Worm (Caenorhabditis elegans) whole organism, young adult: Measurements from ENCODE around the gene str-7.

ENCODE experiments used
- B0019.2 ChIP-seq: fragments of 200-800 bp; sonication (Bioruptor generic); conservative IDR thresholded peaks from 2 replicates; pipeline ENCODE4 v1.3.6; 2022; ENCODE audit warnings: missing genetic modification reagents, missing genetic modification characterization, missing compliant biosample characterization
- F33H1.4 ChIP-seq: fragments of 200-800 bp; sonication (Bioruptor generic); IDR thresholded peaks from 2 replicates; pipeline ENCODE4 v1.3.6; 2022; ENCODE audit warnings: missing genetic modification reagents, missing genetic modification characterization, missing compliant biosample characterization
- F55B11.4 ChIP-seq: sonication (generic microtip); optimal IDR thresholded peaks from 2 replicates; lab custom pipeline; 2016; ENCODE audit warnings: missing compliant biosample characterization, missing genetic modification characterization, borderline replicate concordance; ENCODE audit not compliant: insufficient read depth
- K12H6.12 ChIP-seq: fragments of 200-800 bp; sonication (Bioruptor generic); optimal IDR thresholded peaks from 2 replicates; lab custom pipeline; 2018; ENCODE audit warnings: mild to moderate bottlenecking, missing genetic modification characterization, missing compliant biosample characterization
- T26A5.8 ChIP-seq: sonication (generic microtip); optimal IDR thresholded peaks from 2 replicates; lab custom pipeline; 2016; ENCODE audit warnings: missing genetic modification characterization, missing compliant biosample characterization
- Y67H2A.10 ChIP-seq: fragments of 200-800 bp; sonication (Bioruptor generic); conservative IDR thresholded peaks from 2 replicates; pipeline ENCODE4 v1.3.6; 2022; ENCODE audit warnings: missing genetic modification reagents, missing genetic modification characterization, missing compliant biosample characterization
- Y79H2A.3 ChIP-seq: fragments of 200-800 bp; sonication (Bioruptor generic); conservative IDR thresholded peaks from 2 replicates; pipeline ENCODE4 v1.3.6; 2022; ENCODE audit warnings: missing genetic modification reagents, missing genetic modification characterization, missing compliant biosample characterization
- Y95B8A.8 ChIP-seq: fragments of 200-800 bp; sonication (Bioruptor generic); IDR thresholded peaks from 2 replicates; pipeline ENCODE4 v1.3.6; 2022; ENCODE audit warnings: missing genetic modification reagents, missing genetic modification characterization, missing compliant biosample characterization
- akir-1 ChIP-seq: fragments of 200-800 bp; sonication (Bioruptor generic); optimal IDR thresholded peaks from 2 replicates; lab custom pipeline; 2018; ENCODE audit warnings: mild to moderate bottlenecking, missing genetic modification characterization, moderate library complexity, missing compliant biosample characterization
- attf-5 ChIP-seq: fragments of 200-800 bp; sonication (Bioruptor generic); optimal IDR thresholded peaks from 2 replicates; lab custom pipeline; 2018; ENCODE audit warnings: mild to moderate bottlenecking, missing genetic modification characterization, missing compliant biosample characterization
- cebp-2 ChIP-seq: fragments of 200-800 bp; sonication (Bioruptor generic); IDR thresholded peaks from 2 replicates; pipeline ENCODE4 v1.3.6; 2022; ENCODE audit warnings: missing genetic modification characterization, missing compliant biosample characterization
- ceh-100 ChIP-seq: fragments of 200-800 bp; sonication (Bioruptor generic); IDR thresholded peaks from 2 replicates; pipeline ENCODE4 v1.3.6; 2022; ENCODE audit warnings: missing genetic modification reagents, missing genetic modification characterization, missing compliant biosample characterization
- ceh-27 ChIP-seq: fragments of 200-800 bp; sonication (Bioruptor generic); optimal IDR thresholded peaks from 2 replicates; lab custom pipeline; 2018; ENCODE audit warnings: mild to moderate bottlenecking, missing genetic modification characterization, moderate library complexity, missing compliant biosample characterization
- ceh-91 ChIP-seq: fragments of 200-800 bp; sonication (Bioruptor generic); IDR thresholded peaks from 2 replicates; pipeline ENCODE4 v1.3.6; 2022; ENCODE audit warnings: missing genetic modification reagents, missing genetic modification characterization, missing compliant biosample characterization
- gei-17 ChIP-seq: fragments of 200-800 bp; sonication (Bioruptor generic); optimal IDR thresholded peaks from 2 replicates; lab custom pipeline; 2018; ENCODE audit warnings: mild to moderate bottlenecking, missing genetic modification characterization, missing compliant biosample characterization
- him-1 ChIP-seq: sonication (generic microtip); optimal IDR thresholded peaks from 2 replicates; lab custom pipeline; 2016; ENCODE audit warnings: missing genotype, missing genetic modification reagents, missing genetic modification characterization, missing compliant biosample characterization
- hmg-1.2 ChIP-seq: fragments of 200-800 bp; sonication (Bioruptor generic); IDR thresholded peaks from 2 replicates; pipeline ENCODE4 v1.3.6; 2022; ENCODE audit warnings: missing genetic modification reagents, missing genetic modification characterization, missing compliant biosample characterization
- hrde-1 ChIP-seq: sonication (generic microtip); optimal IDR thresholded peaks from 2 replicates; lab custom pipeline; 2016; ENCODE audit warnings: missing genetic modification characterization, mild to moderate bottlenecking, missing compliant biosample characterization, moderate library complexity, missing genotype, missing genetic modification reagents, borderline replicate concordance
- hsf-1 ChIP-seq: fragments of 200-800 bp; sonication (Bioruptor generic); IDR thresholded peaks from 2 replicates; pipeline ENCODE4 v1.3.6; 2022; ENCODE audit warnings: missing genetic modification reagents, missing genetic modification characterization, missing compliant biosample characterization
- lag-1 ChIP-seq: fragments of 200-800 bp; sonication (Bioruptor generic); IDR thresholded peaks from 2 replicates; pipeline ENCODE4 v1.3.6; 2022; ENCODE audit warnings: missing genetic modification reagents, missing genetic modification characterization, missing compliant biosample characterization
- lin-35 ChIP-seq, 3 experiments: fragments of 150-350 bp in 2 of 3; sonication (generic microtip) in 1 of 3; optimal IDR thresholded peaks; 2 replicates each; lab custom pipeline; 2014 to 2018; ENCODE audit warnings: missing biosample characterization in 3 of 3, missing genetic modification characterization in 3 of 3, missing genetic modification reagents in 3 of 3
- lsl-1 ChIP-seq: fragments of 200-800 bp; sonication (Bioruptor generic); optimal IDR thresholded peaks from 2 replicates; lab custom pipeline; 2018; ENCODE audit warnings: mild to moderate bottlenecking, missing genetic modification characterization, moderate library complexity, missing compliant biosample characterization
- madf-10 ChIP-seq: sonication (generic microtip); optimal IDR thresholded peaks from 2 replicates; lab custom pipeline; 2016; ENCODE audit warnings: mild to moderate bottlenecking, missing genetic modification characterization, missing compliant biosample characterization
- madf-6 ChIP-seq: fragments of 200-800 bp; sonication (Bioruptor generic); IDR thresholded peaks from 2 replicates; pipeline ENCODE4 v1.3.6; 2022; ENCODE audit warnings: missing genetic modification reagents, missing genetic modification characterization, missing compliant biosample characterization
- madf-8 ChIP-seq: fragments of 200-800 bp; sonication (Bioruptor generic); conservative IDR thresholded peaks from 2 replicates; pipeline ENCODE4 v1.3.6; 2022; ENCODE audit warnings: missing genetic modification reagents, missing genetic modification characterization, missing compliant biosample characterization
- nfya-2 ChIP-seq: fragments of 200-800 bp; sonication (Bioruptor generic); IDR thresholded peaks from 2 replicates; pipeline ENCODE4 v1.3.6; 2022; ENCODE audit warnings: missing genetic modification reagents, missing genetic modification characterization, missing compliant biosample characterization
- nfyb-1 ChIP-seq: fragments of 200-800 bp; sonication (Bioruptor generic); IDR thresholded peaks from 2 replicates; pipeline ENCODE4 v1.3.6; 2022; ENCODE audit warnings: missing genetic modification reagents, missing genetic modification characterization, missing compliant biosample characterization
- nhr-179 ChIP-seq: sonication (generic microtip); optimal IDR thresholded peaks from 2 replicates; lab custom pipeline; 2016; ENCODE audit warnings: mild to moderate bottlenecking, missing genetic modification characterization, missing compliant biosample characterization
- nhr-90 ChIP-seq: sonication (generic microtip); optimal IDR thresholded peaks from 2 replicates; lab custom pipeline; 2016; ENCODE audit warnings: missing genotype, mild to moderate bottlenecking, missing genetic modification characterization, missing compliant biosample characterization
- rcor-1 ChIP-seq: fragments of 200-800 bp; sonication (Bioruptor generic); IDR thresholded peaks from 2 replicates; pipeline ENCODE4 v1.3.6; 2022; ENCODE audit warnings: missing genetic modification reagents, missing genetic modification characterization, missing compliant biosample characterization
- rpc-1 ChIP-seq, 2 experiments: fragments of 150-350 bp in 1 of 2; sonication (generic microtip) in 1 of 2; optimal IDR thresholded peaks; 2 replicates each; lab custom pipeline; 2014 to 2018; ENCODE audit warnings: missing biosample characterization in 1 of 2, missing genetic modification characterization in 1 of 2, missing genetic modification reagents in 1 of 2, missing genotype in 1 of 2
- sdz-38 ChIP-seq: sonication (generic microtip); optimal IDR thresholded peaks from 2 replicates; lab custom pipeline; 2016; ENCODE audit warnings: missing genotype, missing genetic modification characterization, missing compliant biosample characterization
- snpc-1.3 ChIP-seq: sonication (generic microtip); optimal IDR thresholded peaks from 2 replicates; lab custom pipeline; 2017; ENCODE audit warnings: missing genetic modification characterization, mild to moderate bottlenecking, missing compliant biosample characterization, antibody characterized with exemption, moderate library complexity, missing genotype, missing genetic modification reagents; ENCODE audit not compliant: insufficient read depth
- snpc-3.4 ChIP-seq: sonication (generic microtip); optimal IDR thresholded peaks from 2 replicates; lab custom pipeline; 2017; ENCODE audit warnings: missing genetic modification characterization, mild to moderate bottlenecking, missing compliant biosample characterization, antibody characterized with exemption, moderate library complexity, missing genotype, missing genetic modification reagents
- xnd-1 ChIP-seq: sonication (generic microtip); optimal IDR thresholded peaks from 2 replicates; lab custom pipeline; 2016; ENCODE audit warnings: missing genotype, missing genetic modification reagents, missing genetic modification characterization, missing compliant biosample characterization
- zim-3 ChIP-seq: sonication (generic microtip); optimal IDR thresholded peaks from 2 replicates; lab custom pipeline; 2017; ENCODE audit warnings: mild to moderate bottlenecking, missing genetic modification characterization, moderate library complexity, missing compliant biosample characterization
- ztf-18 ChIP-seq: sonication (generic microtip); optimal IDR thresholded peaks from 2 replicates; lab custom pipeline; 2016; ENCODE audit warnings: missing genotype, mild to moderate bottlenecking, missing genetic modification characterization, missing compliant biosample characterization
- ztf-26 ChIP-seq: sonication (generic microtip); optimal IDR thresholded peaks from 2 replicates; lab custom pipeline; 2017; ENCODE audit warnings: missing genetic modification characterization, missing compliant biosample characterization
- ztf-28 ChIP-seq: fragments of 200-800 bp; sonication (Bioruptor generic); IDR thresholded peaks from 2 replicates; pipeline ENCODE4 v1.3.6; 2022; ENCODE audit warnings: missing genetic modification reagents, missing genetic modification characterization, missing compliant biosample characterization

The str-7 gene

DNA sequence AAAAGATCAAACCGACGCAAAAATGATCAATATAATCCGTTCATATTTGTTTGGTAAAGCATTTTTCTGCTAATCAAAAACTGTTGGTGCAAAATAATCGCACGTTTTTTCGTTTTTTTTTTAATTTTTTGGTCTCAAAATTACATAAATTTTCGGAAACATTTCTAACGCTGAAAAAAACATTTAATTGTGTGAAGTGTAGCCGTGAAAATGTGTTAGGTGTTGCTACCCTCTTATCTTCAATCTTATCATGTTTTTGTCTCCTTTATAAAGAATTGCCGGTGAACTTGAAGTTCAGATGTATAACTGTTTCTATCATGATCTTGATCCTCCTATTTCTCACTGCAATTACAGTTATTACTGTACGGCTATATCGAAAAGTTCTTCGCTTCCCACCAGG lies 30.4 kb downstream of the str-7 start, which contains the start of gene cyp-35D1:
TSS of gene cyp-35D1 (plus strand) at position 301 of the 400 bp plus-strand sequence.
- TF ChIP-seq madf-6 (GFP tag; lab: Robert Waterston, UW) (no peak), zim-3 (tag; lab: Kevin White, UChicago) (no peak), cebp-2 (GFP tag; lab: Robert Waterston, UW) (no peak), ceh-27 (GFP tag; lab: Kevin White, UChicago) (no peak), sdz-38 (tag; lab: Kevin White, UChicago) (no peak), snpc-3.4 (no peak), lin-35 (GFP tag; optimal IDR thresholded peaks at IDR 0.05; lab: Kevin White, UChicago) (no peak), hsf-1 (GFP tag; lab: Robert Waterston, UW) (no peak), T26A5.8 (tag; lab: Kevin White, UChicago) (no peak), snpc-1.3 (tag; lab: Kevin White, UChicago) (no peak), lsl-1 (no peak), lag-1 (GFP tag; lab: Robert Waterston, UW) (no peak), ceh-100 (GFP tag; lab: Robert Waterston, UW) (no peak), him-1 (tag; lab: Kevin White, UChicago) (no peak), ztf-26 (no peak), attf-5 (GFP tag; lab: Kevin White, UChicago) (no peak)
- TF ChIP-seq, all 124 proteins: peak for 0

DNA sequence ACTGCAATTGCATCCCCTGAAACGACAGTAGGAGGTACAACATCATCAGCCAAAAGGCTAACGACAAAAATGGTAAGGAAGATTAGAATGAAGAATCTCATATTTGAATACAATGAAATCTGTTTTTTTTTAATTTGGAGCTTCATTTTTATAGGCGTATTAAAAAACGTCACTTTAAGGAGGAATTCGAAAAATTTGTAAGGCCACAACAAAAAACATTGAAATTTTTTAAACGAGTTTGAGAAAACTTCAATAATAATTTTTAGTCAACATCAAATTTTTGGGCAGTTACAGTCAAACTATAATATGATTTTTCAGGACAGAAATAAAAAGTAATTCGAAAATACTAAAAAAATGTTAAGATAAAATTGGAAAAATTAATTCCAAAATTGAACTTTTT lies 36.6 kb downstream of the str-7 start, which contains the start of gene F14H3.14:
TSS of gene F14H3.14 (minus strand) at position 101 of the 400 bp plus-strand sequence.
- TF ChIP-seq akir-1 (GFP tag; lab: Kevin White, UChicago) (no peak), nhr-90 (tag; lab: Kevin White, UChicago) (no peak), ztf-18 (tag; lab: Kevin White, UChicago) (no peak), hsf-1 (GFP tag; lab: Robert Waterston, UW) (no peak), nfya-2 (GFP tag; lab: Robert Waterston, UW) (no peak), ztf-28 (GFP tag; lab: Robert Waterston, UW) (no peak), madf-8 (GFP tag; lab: Robert Waterston, UW) (no peak), madf-6 (GFP tag; lab: Robert Waterston, UW) (no peak), Y79H2A.3 (GFP tag; lab: Robert Waterston, UW) (no peak), hmg-1.2 (no peak), rcor-1 (no peak)
- TF ChIP-seq, all 124 proteins: peak for 0

DNA sequence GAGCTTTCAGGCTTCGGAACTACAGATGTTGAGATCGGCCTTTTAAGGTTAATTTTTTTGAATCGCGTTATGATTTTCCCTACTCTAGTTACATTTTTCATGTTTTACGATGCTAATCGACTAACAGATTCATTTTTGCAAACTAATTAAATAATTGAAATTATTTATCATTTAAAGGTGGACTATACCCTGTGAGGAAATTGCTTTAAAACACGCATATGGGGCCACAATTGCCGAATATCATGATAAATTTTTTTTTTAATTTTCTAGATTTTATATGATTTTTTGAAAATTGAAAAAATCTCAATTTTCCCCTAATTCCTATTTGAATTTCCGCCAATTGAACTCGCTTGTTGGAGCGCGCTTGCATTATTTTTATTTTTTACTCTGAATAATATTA lies 37.3 kb downstream of the str-7 start, which contains the start of gene fbxa-100:
TSS of gene fbxa-100 (minus strand) at position 101 of the 400 bp plus-strand sequence.
- TF ChIP-seq F55B11.4: no peak
- TF ChIP-seq Y95B8A.8 (GFP tag; lab: Robert Waterston, UW): no peak
- no peak for TF ChIP-seq hrde-1 (tag; lab: Kevin White, UChicago)
- TF ChIP-seq ceh-91 (GFP tag; lab: Robert Waterston, UW): no peak
- no peak for TF ChIP-seq nfyb-1 (GFP tag; lab: Robert Waterston, UW)
- no peak for TF ChIP-seq K12H6.12 (tag; lab: Kevin White, UChicago)
- no peak for TF ChIP-seq nhr-179 (tag; lab: Kevin White, UChicago)
- TF ChIP-seq madf-10 (tag; lab: Kevin White, UChicago): no peak
- no peak for TF ChIP-seq F33H1.4
- no peak for TF ChIP-seq rpc-1 (optimal IDR thresholded peaks at IDR 0.05; lab: Kevin White, UChicago)
- TF ChIP-seq rpc-1 (tag; optimal IDR thresholded peaks at IDR 0.05; lab: Kevin White, UChicago): no peak
- no peak for TF ChIP-seq xnd-1 (tag; lab: Kevin White, UChicago)
- no peak for TF ChIP-seq Y67H2A.10 (GFP tag; lab: Robert Waterston, UW)
- TF ChIP-seq gei-17 (GFP tag; lab: Kevin White, UChicago): no peak
- no peak for TF ChIP-seq B0019.2
